Worm (Caenorhabditis elegans) whole organism, young adult: ENCODE data around the gene C08F11.3.

ENCODE experiments used
- C06A6.2 ChIP-seq: fragments of 200-800 bp; sonication (Bioruptor generic); conservative IDR thresholded peaks from 2 replicates; pipeline ENCODE4 v1.3.6; 2022; ENCODE audit warnings: missing genetic modification characterization, missing compliant biosample characterization
- D2030.7 ChIP-seq: fragments of 200-800 bp; sonication (Bioruptor generic); IDR thresholded peaks from 2 replicates; pipeline ENCODE4 v1.3.6; 2022; ENCODE audit warnings: missing genetic modification reagents, missing genetic modification characterization, missing compliant biosample characterization
- F33H1.4 ChIP-seq: fragments of 200-800 bp; sonication (Bioruptor generic); IDR thresholded peaks from 2 replicates; pipeline ENCODE4 v1.3.6; 2022; ENCODE audit warnings: missing genetic modification reagents, missing genetic modification characterization, missing compliant biosample characterization
- F52B5.7 ChIP-seq: sonication (generic microtip); optimal IDR thresholded peaks from 2 replicates; lab custom pipeline; 2016; ENCODE audit warnings: mild to moderate bottlenecking, missing genetic modification characterization, missing compliant biosample characterization
- K11D2.4 ChIP-seq: fragments of 200-800 bp; sonication (Bioruptor generic); IDR thresholded peaks from 2 replicates; pipeline ENCODE4 v1.3.6; 2022; ENCODE audit warnings: missing genetic modification reagents, missing genetic modification characterization, missing compliant biosample characterization
- T26A5.8 ChIP-seq: sonication (generic microtip); optimal IDR thresholded peaks from 2 replicates; lab custom pipeline; 2016; ENCODE audit warnings: missing genetic modification characterization, missing compliant biosample characterization
- ZK185.1 ChIP-seq: sonication (generic microtip); optimal IDR thresholded peaks from 2 replicates; lab custom pipeline; 2016; ENCODE audit warnings: mild to moderate bottlenecking, missing genetic modification characterization, missing compliant biosample characterization; ENCODE audit not compliant: poor library complexity, severe bottlenecking
- ama-1 ChIP-seq, 3 experiments: fragments of 150-350 bp in 1 of 3; sonication (generic microtip) in 2 of 3; optimal IDR thresholded peaks; 2 replicates each; lab custom pipeline; 2014 to 2018; ENCODE audit warnings: missing biosample characterization in 2 of 3, missing genetic modification characterization in 2 of 3, missing genetic modification reagents in 2 of 3
- aptf-3 ChIP-seq: fragments of 200-800 bp; sonication (Bioruptor generic); IDR thresholded peaks from 2 replicates; pipeline ENCODE4 v1.3.6; 2022; ENCODE audit warnings: missing genetic modification characterization, missing compliant biosample characterization
- atf-7 ChIP-seq: sonication (generic microtip); optimal IDR thresholded peaks from 2 replicates; lab custom pipeline; 2017; ENCODE audit warnings: mild to moderate bottlenecking, missing genetic modification characterization, missing compliant biosample characterization
- cebp-2 ChIP-seq: fragments of 200-800 bp; sonication (Bioruptor generic); IDR thresholded peaks from 2 replicates; pipeline ENCODE4 v1.3.6; 2022; ENCODE audit warnings: missing genetic modification characterization, missing compliant biosample characterization
- ceh-58 ChIP-seq: fragments of 200-800 bp; sonication (Bioruptor generic); IDR thresholded peaks from 2 replicates; pipeline ENCODE4 v1.3.6; 2022; ENCODE audit warnings: missing genetic modification characterization, missing compliant biosample characterization
- dpl-1 ChIP-seq: fragments of 150-350 bp; optimal IDR thresholded peaks from 2 replicates; lab custom pipeline; 2014; ENCODE audit warnings: missing biosample characterization, missing genetic modification reagents, missing genetic modification characterization
- efl-1 ChIP-seq: fragments of 150-350 bp; optimal IDR thresholded peaks from 2 replicates; lab custom pipeline; 2014; ENCODE audit warnings: missing biosample characterization, missing genetic modification reagents, missing genetic modification characterization
- egl-44 ChIP-seq: fragments of 200-800 bp; sonication (Bioruptor generic); IDR thresholded peaks from 2 replicates; pipeline ENCODE4 v1.3.6; 2022; ENCODE audit warnings: missing genetic modification reagents, missing genetic modification characterization, missing compliant biosample characterization
- ets-4 ChIP-seq: fragments of 200-800 bp; sonication (Bioruptor generic); optimal IDR thresholded peaks from 2 replicates; lab custom pipeline; 2018; ENCODE audit warnings: mild to moderate bottlenecking, missing genetic modification characterization, missing compliant biosample characterization
- gei-17 ChIP-seq: fragments of 200-800 bp; sonication (Bioruptor generic); optimal IDR thresholded peaks from 2 replicates; lab custom pipeline; 2018; ENCODE audit warnings: mild to moderate bottlenecking, missing genetic modification characterization, missing compliant biosample characterization
- him-1 ChIP-seq: sonication (generic microtip); optimal IDR thresholded peaks from 2 replicates; lab custom pipeline; 2016; ENCODE audit warnings: missing genotype, missing genetic modification reagents, missing genetic modification characterization, missing compliant biosample characterization
- hlh-12 ChIP-seq: sonication (generic microtip); optimal IDR thresholded peaks from 2 replicates; lab custom pipeline; 2016; ENCODE audit warnings: missing genetic modification characterization, missing compliant biosample characterization
- hmg-1.2 ChIP-seq: fragments of 200-800 bp; sonication (Bioruptor generic); IDR thresholded peaks from 2 replicates; pipeline ENCODE4 v1.3.6; 2022; ENCODE audit warnings: missing genetic modification reagents, missing genetic modification characterization, missing compliant biosample characterization
- lag-1 ChIP-seq: fragments of 200-800 bp; sonication (Bioruptor generic); IDR thresholded peaks from 2 replicates; pipeline ENCODE4 v1.3.6; 2022; ENCODE audit warnings: missing genetic modification reagents, missing genetic modification characterization, missing compliant biosample characterization
- let-526 ChIP-seq: fragments of 200-800 bp; sonication (Bioruptor generic); IDR thresholded peaks from 2 replicates; pipeline ENCODE4 v1.3.6; 2022; ENCODE audit warnings: missing genetic modification reagents, missing genetic modification characterization, missing compliant biosample characterization
- let-607 ChIP-seq, 2 experiments: fragments of 200-800 bp in 1 of 2; sonication (Bioruptor generic) in 1 of 2; sonication (generic microtip) in 1 of 2; optimal IDR thresholded peaks; 2 replicates each; lab custom pipeline; 2016 to 2018; ENCODE audit warnings: mild to moderate bottlenecking in 2 of 2, missing compliant biosample characterization in 2 of 2, missing genetic modification characterization in 2 of 2, moderate library complexity in 2 of 2, missing genotype in 1 of 2
- nhr-179 ChIP-seq: sonication (generic microtip); optimal IDR thresholded peaks from 2 replicates; lab custom pipeline; 2016; ENCODE audit warnings: mild to moderate bottlenecking, missing genetic modification characterization, missing compliant biosample characterization
- nhr-80 ChIP-seq: sonication (generic microtip); optimal IDR thresholded peaks from 2 replicates; lab custom pipeline; 2016; ENCODE audit warnings: missing genetic modification characterization, missing compliant biosample characterization
- rec-8 ChIP-seq, 2 experiments: sonication (generic microtip); optimal IDR thresholded peaks; 2 replicates each; lab custom pipeline; 2016; ENCODE audit warnings: mild to moderate bottlenecking in 2 of 2, missing genetic modification characterization in 2 of 2, missing genetic modification reagents in 2 of 2, missing genotype in 2 of 2, missing biosample characterization in 1 of 2, missing compliant biosample characterization in 1 of 2, moderate library complexity in 1 of 2
- sea-2 ChIP-seq: fragments of 200-800 bp; sonication (Bioruptor generic); IDR thresholded peaks from 2 replicates; pipeline ENCODE4 v1.3.6; 2022; ENCODE audit warnings: missing genetic modification characterization, missing compliant biosample characterization
- snpc-1.1 ChIP-seq: sonication (generic microtip); optimal IDR thresholded peaks from 2 replicates; lab custom pipeline; 2017; ENCODE audit warnings: missing genetic modification characterization, mild to moderate bottlenecking, missing compliant biosample characterization, antibody characterized with exemption, moderate library complexity, missing genotype, missing genetic modification reagents; ENCODE audit not compliant: insufficient read depth
- snpc-4 ChIP-seq, 5 experiments: fragments of 150-350 bp in 1 of 5; sonication (generic microtip) in 4 of 5; optimal IDR thresholded peaks; 2 replicates each; lab custom pipeline; 2014 to 2018; ENCODE audit warnings: missing genetic modification characterization in 5 of 5, missing biosample characterization in 3 of 5, antibody characterized with exemption in 2 of 5, mild to moderate bottlenecking in 2 of 5, missing compliant biosample characterization in 2 of 5, missing genotype in 2 of 5, moderate library complexity in 2 of 5, missing genetic modification reagents in 1 of 5
- somi-1 ChIP-seq: fragments of 200-800 bp; sonication (Bioruptor generic); optimal IDR thresholded peaks from 2 replicates; lab custom pipeline; 2018; ENCODE audit warnings: mild to moderate bottlenecking, missing genetic modification characterization, missing compliant biosample characterization
- sptf-2 ChIP-seq: fragments of 200-800 bp; sonication (Bioruptor generic); optimal IDR thresholded peaks from 2 replicates; lab custom pipeline; 2018; ENCODE audit warnings: mild to moderate bottlenecking, missing genetic modification characterization, missing compliant biosample characterization
- tbp1 ChIP-seq: fragments of 200-800 bp; sonication (Bioruptor generic); optimal IDR thresholded peaks from 2 replicates; lab custom pipeline; 2018; ENCODE audit warnings: mild to moderate bottlenecking, missing genetic modification characterization, missing compliant biosample characterization
- ztf-3 ChIP-seq: fragments of 200-800 bp; sonication (Bioruptor generic); optimal IDR thresholded peaks from 2 replicates; lab custom pipeline; 2018; ENCODE audit warnings: mild to moderate bottlenecking, missing genetic modification characterization, missing compliant biosample characterization

The C08F11.3 gene

DNA sequence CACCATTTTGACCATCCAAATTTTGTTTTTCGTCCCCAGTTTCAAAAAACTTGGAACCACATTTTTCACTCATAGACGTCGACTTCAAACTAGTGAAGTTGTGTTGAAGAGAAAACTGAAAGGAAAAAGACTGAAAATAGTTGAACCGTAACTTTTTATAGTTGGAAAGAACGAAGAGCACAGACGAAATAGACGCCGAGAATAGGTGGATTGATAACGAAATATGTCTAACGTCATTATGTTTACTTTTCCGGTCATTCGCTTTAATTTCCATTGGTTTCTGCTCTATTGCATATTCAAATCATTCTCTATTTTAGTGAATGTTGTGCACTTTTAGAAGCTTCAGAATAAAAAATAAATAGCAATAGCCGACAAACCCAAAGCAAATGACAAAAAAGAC is 9.5 kb upstream of the C08F11.3 start, which contains the start of gene C08F11.13:
Gene C08F11.13 (minus strand): TSS at position 138 of the 400 bp plus-strand sequence.
- TF ChIP-seq F33H1.4 (GFP tag; lab: Robert Waterston, UW) (no peak), nhr-80 (tag; lab: Kevin White, UChicago) (peak; percentile 26)

ce11 chrIV:13623533-13623932 is 4.2 kb downstream of the C08F11.3 start, which contains the start of gene C08F11.1:
C08F11.1 (plus strand) TSS chrIV:13623833.
- TF ChIP-seq snpc-4 (GFP tag; optimal IDR thresholded peaks at IDR 0.05; lab: Kevin White, UChicago) (no peak), snpc-4 (tag; optimal IDR thresholded peaks at IDR 0.05; lab: Kevin White, UChicago) (peak in 1 of 4 experiments; percentile 29), D2030.7 (GFP tag; lab: Robert Waterston, UW) (no peak)

DNA sequence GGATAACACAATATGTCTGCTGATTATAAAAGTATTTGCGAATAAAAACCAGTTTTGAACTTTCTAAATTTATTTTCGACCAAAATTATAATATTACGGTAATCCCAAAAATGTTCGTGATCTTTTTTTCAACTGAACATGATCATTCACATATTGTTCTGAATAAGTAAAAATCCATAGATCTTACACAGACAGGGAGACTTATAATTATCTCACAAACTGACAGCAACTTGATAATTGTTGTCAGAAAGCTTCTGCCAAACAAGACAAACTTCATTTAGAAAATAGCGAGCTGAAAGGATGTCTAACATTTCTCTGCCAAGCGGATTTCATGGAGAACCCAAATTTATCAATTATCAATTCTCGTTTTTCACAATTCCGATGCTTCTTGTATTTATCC is 7.2 kb downstream of the C08F11.3 start, which contains the start of gene sru-21:
Gene sru-21 (plus strand): TSS at position 301 of the 400 bp plus-strand sequence.
- no peak for TF ChIP-seq snpc-1.1 (tag; lab: Kevin White, UChicago)
- no peak for TF ChIP-seq cebp-2 (GFP tag; lab: Robert Waterston, UW)
- no peak for TF ChIP-seq hlh-12 (tag; lab: Kevin White, UChicago)
- no peak for TF ChIP-seq aptf-3 (GFP tag; lab: Robert Waterston, UW)
- TF ChIP-seq somi-1 (GFP tag; lab: Kevin White, UChicago) = no peak
- TF ChIP-seq him-1 (tag; lab: Kevin White, UChicago) = no peak
- no peak for TF ChIP-seq ets-4 (GFP tag; lab: Kevin White, UChicago)
- no peak for TF ChIP-seq lag-1 (GFP tag; lab: Robert Waterston, UW)
- no peak for TF ChIP-seq K11D2.4 (GFP tag; lab: Robert Waterston, UW)
- TF ChIP-seq F52B5.7 (tag; lab: Kevin White, UChicago) = no peak
- TF ChIP-seq ceh-58 (GFP tag; lab: Robert Waterston, UW) = no peak
- TF ChIP-seq F33H1.4 (GFP tag; lab: Robert Waterston, UW) = no peak
- TF ChIP-seq nhr-179 (tag; lab: Kevin White, UChicago) = no peak
- no peak for TF ChIP-seq dpl-1
- TF ChIP-seq ZK185.1 = no peak

DNA sequence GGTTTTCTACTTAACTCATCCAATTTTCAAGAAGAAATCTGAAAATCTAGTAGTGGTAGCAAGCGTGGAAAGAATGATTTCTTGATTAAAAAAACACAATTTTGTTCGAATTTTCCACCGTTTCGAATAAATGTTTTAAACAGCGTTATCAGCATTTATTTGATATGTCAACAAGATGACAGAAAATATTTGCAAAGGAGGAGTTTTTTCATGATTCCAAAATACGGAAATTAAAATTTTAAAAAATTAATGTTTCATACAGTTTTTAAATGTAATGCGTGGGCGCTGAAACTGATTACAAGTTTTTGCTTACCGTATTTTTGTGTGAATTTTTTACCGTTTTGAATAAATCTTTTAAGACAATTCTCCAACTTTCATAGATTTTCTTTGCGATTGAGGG is 13.3 kb downstream of the C08F11.3 start:
- TF ChIP-seq aptf-3 (GFP tag; lab: Robert Waterston, UW) (no peak), sea-2 (GFP tag; lab: Robert Waterston, UW) (no peak), let-526 (GFP tag; lab: Robert Waterston, UW) (no peak), gei-17 (no peak), hmg-1.2 (GFP tag; lab: Robert Waterston, UW) (no peak), let-607 (tag; optimal IDR thresholded peaks at IDR 0.05; lab: Kevin White, UChicago) (no peak), ama-1 (optimal IDR thresholded peaks at IDR 0.05; lab: Kevin White, UChicago) (no peak), ama-1 (GFP tag; optimal IDR thresholded peaks at IDR 0.05; lab: Kevin White, UChicago) (no peak), atf-7 (tag; lab: Kevin White, UChicago) (no peak), C06A6.2 (GFP tag; lab: Robert Waterston, UW) (no peak), sptf-2 (GFP tag; lab: Kevin White, UChicago) (no peak), T26A5.8 (tag; lab: Kevin White, UChicago) (no peak), rec-8 (tag; optimal IDR thresholded peaks at IDR 0.05; lab: Kevin White, UChicago) (no peak), efl-1 (no peak), ztf-3 (GFP tag; lab: Kevin White, UChicago) (no peak), ets-4 (GFP tag; lab: Kevin White, UChicago) (no peak), nhr-179 (tag; lab: Kevin White, UChicago) (no peak), egl-44 (GFP tag; lab: Robert Waterston, UW) (no peak), tbp1 (GFP tag; lab: Kevin White, UChicago) (no peak)
